Worm (Caenorhabditis elegans): ENCODE measurements around the gene ZK899.1.

DNA sequence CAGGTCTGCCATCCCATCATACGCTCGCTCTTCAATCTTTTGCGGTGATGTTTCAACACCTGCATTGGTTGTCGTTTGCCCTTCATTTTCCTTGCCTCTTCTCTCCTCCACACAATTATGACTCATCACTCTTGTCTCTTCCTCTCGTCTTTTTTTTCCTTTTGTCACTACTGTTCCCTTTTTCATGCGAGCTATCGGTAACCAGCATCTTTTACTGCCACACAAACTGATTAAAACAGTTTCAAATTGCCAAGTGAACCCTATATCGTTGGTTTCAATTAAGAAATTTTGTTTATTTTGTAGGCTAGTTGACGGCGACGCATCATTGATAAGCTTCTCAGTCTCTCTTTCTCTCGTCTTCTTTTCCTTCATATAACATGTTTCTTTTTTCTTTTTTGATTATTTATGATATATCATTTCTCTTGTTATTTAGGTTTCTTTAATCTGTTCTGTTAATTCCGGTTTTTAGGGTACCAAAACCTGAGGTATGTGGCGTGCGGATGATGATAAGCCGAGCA lies at the start of gene ZK899.1:
- TF ChIP-seq ZK546.5 (tag; optimal IDR thresholded peaks at IDR 0.05) (no peak), fos-1 (tag; optimal IDR thresholded peaks at IDR 0.05) (peak; percentile 96), nhr-10 (tag; optimal IDR thresholded peaks at IDR 0.05) (no peak), nhr-77 (tag; optimal IDR thresholded peaks at IDR 0.05) (no peak), ztf-11 (tag; optimal IDR thresholded peaks at IDR 0.05) (no peak), mdl-1 (tag; optimal IDR thresholded peaks at IDR 0.05) (no peak), F13H6.1 (tag; optimal IDR thresholded peaks at IDR 0.05) (no peak), unc-62 (GFP tag; optimal IDR thresholded peaks at IDR 0.05) (no peak), nhr-11 (tag; optimal IDR thresholded peaks at IDR 0.05) (no peak)
